Fruit fly (Drosophila melanogaster): Measurements from ENCODE around the gene aay.

aay gene

dm6 chr3L:9384445-9385079, 38.5 kb upstream of the aay start (continued):
- TF ChIP-seq phol (tag; optimal IDR thresholded peaks at IDR 0.05) (no peak), Vsx1 (GFP tag; optimal IDR thresholded peaks at IDR 0.05) (no peak)

dm6 chr3L:9391340-9391980, 31.6 kb upstream of the aay start:
- TF ChIP-seq corto (GFP tag; optimal IDR thresholded peaks at IDR 0.05) (no peak), CG17568 (GFP tag; optimal IDR thresholded peaks at IDR 0.05) (no peak), row (GFP tag; IDR thresholded peaks at IDR 0.05) (no peak), exex (tag; optimal IDR thresholded peaks at IDR 0.05) (peak; percentile 19), emc (GFP tag; optimal IDR thresholded peaks at IDR 0.05) (no peak), CG17361 (GFP tag; IDR thresholded peaks at IDR 0.05) (no peak), CG1024 (GFP tag; IDR thresholded peaks at IDR 0.05) (no peak), CG8290 (GFP tag; optimal IDR thresholded peaks at IDR 0.05) (no peak), CG8290 (tag; optimal IDR thresholded peaks at IDR 0.05) (no peak), sens (GFP tag) (peak; percentile 62), pnt (GFP tag; optimal IDR thresholded peaks at IDR 0.05) (no peak)

- TF ChIP-seq gt (GFP tag; IDR thresholded peaks at IDR 0.05), result no peak
- no peak for TF ChIP-seq Deaf1 (tag; optimal IDR thresholded peaks at IDR 0.05)
- no peak for TF ChIP-seq Neu2 (GFP tag; optimal IDR thresholded peaks at IDR 0.05; ENCODE audit: borderline replicate concordance)
- no peak for TF ChIP-seq Tbp (GFP tag; optimal IDR thresholded peaks at IDR 0.05)
- no peak for TF ChIP-seq pzg (GFP tag; optimal IDR thresholded peaks at IDR 0.05)
- no peak for TF ChIP-seq toy (GFP tag; IDR thresholded peaks at IDR 0.05)
- TF ChIP-seq otp (GFP tag; IDR thresholded peaks at IDR 0.05), result no peak
- TF ChIP-seq Vsx1 (GFP tag; optimal IDR thresholded peaks at IDR 0.05), result peak; percentile 38
- TF ChIP-seq CG7963 (GFP tag; IDR thresholded peaks at IDR 0.05; ENCODE audit: partially characterized antibody), result no peak
- no peak for TF ChIP-seq tin (GFP tag; optimal IDR thresholded peaks at IDR 0.05)
- TF ChIP-seq CG11723 (GFP tag; optimal IDR thresholded peaks at IDR 0.05), result no peak
- TF ChIP-seq exex (tag; optimal IDR thresholded peaks at IDR 0.05), result peak; percentile 82
- no peak for TF ChIP-seq CG7357 (GFP tag; IDR thresholded peaks at IDR 0.05)
- TF ChIP-seq slp2 (GFP tag; optimal IDR thresholded peaks at IDR 0.05), result no peak
- TF ChIP-seq CG15073 (GFP tag; optimal IDR thresholded peaks at IDR 0.05), result no peak
- TF ChIP-seq CG4820 (GFP tag; optimal IDR thresholded peaks at IDR 0.05), result no peak
- peak; percentile 18 for TF ChIP-seq CG34376 (GFP tag; optimal IDR thresholded peaks at IDR 0.05)
- no peak for TF ChIP-seq Max (GFP tag; optimal IDR thresholded peaks at IDR 0.05)
- no peak for TF ChIP-seq Fer2 (tag; optimal IDR thresholded peaks at IDR 0.05)
- TF ChIP-seq CoRest (tag; optimal IDR thresholded peaks at IDR 0.05), result no peak
- no peak for TF ChIP-seq Dad (GFP tag; optimal IDR thresholded peaks at IDR 0.05)
- no peak for TF ChIP-seq br (optimal IDR thresholded peaks at IDR 0.05)
- no peak for TF ChIP-seq chm (GFP tag; IDR thresholded peaks at IDR 0.05)
Observed at dm6 chr3L:9396038-9396437, 27.0 kb upstream of the aay start.

- TF ChIP-seq amos (GFP tag; IDR thresholded peaks at IDR 0.05; ENCODE audit: partially characterized antibody) (no peak), CTCF (GFP tag; optimal IDR thresholded peaks at IDR 0.05) (no peak), Xbp1 (GFP tag; optimal IDR thresholded peaks at IDR 0.05) (no peak), Ptx1 (GFP tag; IDR thresholded peaks at IDR 0.05) (no peak), Antp (GFP tag; optimal IDR thresholded peaks at IDR 0.05) (no peak), CG6254 (GFP tag; optimal IDR thresholded peaks at IDR 0.05) (no peak), Fer2 (tag; optimal IDR thresholded peaks at IDR 0.05) (no peak), ssp (GFP tag; IDR thresholded peaks at IDR 0.05) (no peak), klu (GFP tag; IDR thresholded peaks at IDR 0.05) (no peak), Gsc (GFP tag; IDR thresholded peaks at IDR 0.05) (no peak), H15 (GFP tag; IDR thresholded peaks at IDR 0.05) (no peak), CG13287 (GFP tag; IDR thresholded peaks at IDR 0.05; ENCODE audit: partially characterized antibody) (no peak), CG10959 (GFP tag; IDR thresholded peaks at IDR 0.05) (no peak), vnd (GFP tag; IDR thresholded peaks at IDR 0.05; ENCODE audit: partially characterized antibody) (0 out of 3 replicates have a peak, but pooled peaks have one; percentile 10), CG2875 (GFP tag; optimal IDR thresholded peaks at IDR 0.05) (no peak), mld (GFP tag; IDR thresholded peaks at IDR 0.05; ENCODE audit: partially characterized antibody) (no peak)
Observed at dm6 chr3L:9396704-9397103, 26.3 kb upstream of the aay start.

Measured in whole organism, embryonic.